Worm (Caenorhabditis elegans) whole organism, mixed stage, embryonic: Measurements from ENCODE around the gene T23G4.2.

Source experiments
- mep-1 ChIP-seq: fragments of 150-350 bp; optimal IDR thresholded peaks from 2 replicates; lab custom pipeline; 2017; ENCODE audit warnings: missing biosample characterization, missing genetic modification reagents, missing genetic modification characterization, inconsistent platforms
- nhr-76 ChIP-seq: sonication (generic microtip); optimal IDR thresholded peaks from 2 replicates; lab custom pipeline; 2017; ENCODE audit warnings: missing biosample characterization, missing genetic modification characterization
- snpc-4 ChIP-seq: fragments of 150-350 bp; optimal IDR thresholded peaks from 2 replicates; lab custom pipeline; 2014; ENCODE audit warnings: missing biosample characterization, missing genetic modification characterization

- TF ChIP-seq snpc-4 (tag; lab: Kevin White, UChicago) (no peak), mep-1 (tag; lab: Kevin White, UChicago) (no peak), nhr-76 (tag; lab: Kevin White, UChicago) (no peak)
Measured at ce11 chrIV:13698603-13699002, 9.2 kb upstream of the T23G4.2 start, which contains the start of gene T23G4.127.
